Worm (Caenorhabditis elegans) whole organism, young adult: ENCODE results near the gene T15B7.15.
A peak's percentile ranks its signal among the peaks of the same experiment; 100 is the strongest.

Experiments
- B0019.2 ChIP-seq: fragments of 200-800 bp; sonication (Bioruptor generic); conservative IDR thresholded peaks from 2 replicates; pipeline ENCODE4 v1.3.6; 2022; ENCODE audit warnings: missing genetic modification reagents, missing genetic modification characterization, missing compliant biosample characterization
- C17E4.6 ChIP-seq: fragments of 200-800 bp; sonication (Bioruptor generic); IDR thresholded peaks from 2 replicates; pipeline ENCODE4 v1.3.6; 2022; ENCODE audit warnings: missing genetic modification reagents, missing genetic modification characterization, missing compliant biosample characterization
- F39B2.1 ChIP-seq: fragments of 200-800 bp; sonication (Bioruptor generic); IDR thresholded peaks from 2 replicates; pipeline ENCODE4 v1.3.6; 2022; ENCODE audit warnings: missing genetic modification reagents, missing genetic modification characterization, missing compliant biosample characterization
- F49E8.2 ChIP-seq: sonication (generic microtip); optimal IDR thresholded peaks from 3 replicates; lab custom pipeline; 2017; ENCODE audit warnings: missing genetic modification characterization, mild to moderate bottlenecking, missing compliant biosample characterization, antibody characterized with exemption, moderate library complexity; ENCODE audit not compliant: insufficient read depth
- F52B5.7 ChIP-seq: sonication (generic microtip); optimal IDR thresholded peaks from 2 replicates; lab custom pipeline; 2016; ENCODE audit warnings: mild to moderate bottlenecking, missing genetic modification characterization, missing compliant biosample characterization
- T07F8.4 ChIP-seq: sonication (generic microtip); optimal IDR thresholded peaks from 2 replicates; lab custom pipeline; 2016; ENCODE audit warnings: mild to moderate bottlenecking, missing genetic modification characterization, moderate library complexity, missing compliant biosample characterization
- Y53F4B.3 ChIP-seq: fragments of 200-800 bp; sonication (Bioruptor generic); IDR thresholded peaks from 2 replicates; pipeline ENCODE4 v1.3.6; 2022; ENCODE audit warnings: missing genetic modification reagents, missing genetic modification characterization, missing compliant biosample characterization
- Y56A3A.18 ChIP-seq: fragments of 200-800 bp; sonication (Bioruptor generic); IDR thresholded peaks from 2 replicates; pipeline ENCODE4 v1.3.6; 2022; ENCODE audit warnings: missing genetic modification reagents, missing genetic modification characterization, missing compliant biosample characterization
- attf-3 ChIP-seq: fragments of 200-800 bp; sonication (Bioruptor generic); conservative IDR thresholded peaks from 2 replicates; pipeline ENCODE4 v1.3.6; 2022; ENCODE audit warnings: missing genetic modification reagents, missing genetic modification characterization, missing compliant biosample characterization
- attf-5 ChIP-seq: fragments of 200-800 bp; sonication (Bioruptor generic); optimal IDR thresholded peaks from 2 replicates; lab custom pipeline; 2018; ENCODE audit warnings: mild to moderate bottlenecking, missing genetic modification characterization, missing compliant biosample characterization
- bed-1 ChIP-seq: fragments of 200-800 bp; sonication (Bioruptor generic); IDR thresholded peaks from 2 replicates; pipeline ENCODE4 v1.3.6; 2022; ENCODE audit warnings: missing genetic modification reagents, missing genetic modification characterization, missing compliant biosample characterization
- cebp-2 ChIP-seq: fragments of 200-800 bp; sonication (Bioruptor generic); IDR thresholded peaks from 2 replicates; pipeline ENCODE4 v1.3.6; 2022; ENCODE audit warnings: missing genetic modification characterization, missing compliant biosample characterization
- ceh-100 ChIP-seq: fragments of 200-800 bp; sonication (Bioruptor generic); IDR thresholded peaks from 2 replicates; pipeline ENCODE4 v1.3.6; 2022; ENCODE audit warnings: missing genetic modification reagents, missing genetic modification characterization, missing compliant biosample characterization
- die-1 ChIP-seq: sonication (generic microtip); optimal IDR thresholded peaks from 2 replicates; lab custom pipeline; 2016; ENCODE audit warnings: missing genotype, mild to moderate bottlenecking, missing genetic modification characterization, missing compliant biosample characterization
- dox-1 ChIP-seq: fragments of 200-800 bp; sonication (Bioruptor generic); IDR thresholded peaks from 2 replicates; pipeline ENCODE4 v1.3.6; 2022; ENCODE audit warnings: missing genetic modification reagents, missing genetic modification characterization, missing compliant biosample characterization
- dpl-1 ChIP-seq: fragments of 150-350 bp; optimal IDR thresholded peaks from 2 replicates; lab custom pipeline; 2014; ENCODE audit warnings: missing biosample characterization, missing genetic modification reagents, missing genetic modification characterization
- ekl-4 ChIP-seq: fragments of 200-800 bp; sonication (Bioruptor generic); IDR thresholded peaks from 2 replicates; pipeline ENCODE4 v1.3.6; 2022; ENCODE audit warnings: missing genetic modification reagents, missing genetic modification characterization, missing compliant biosample characterization
- hlh-12 ChIP-seq: sonication (generic microtip); optimal IDR thresholded peaks from 2 replicates; lab custom pipeline; 2016; ENCODE audit warnings: missing genetic modification characterization, missing compliant biosample characterization
- hlh-26 ChIP-seq: fragments of 200-800 bp; sonication (Bioruptor generic); conservative IDR thresholded peaks from 2 replicates; pipeline ENCODE4 v1.3.6; 2022; ENCODE audit warnings: missing genetic modification reagents, missing genetic modification characterization, missing compliant biosample characterization
- hmg-1.2 ChIP-seq: fragments of 200-800 bp; sonication (Bioruptor generic); IDR thresholded peaks from 2 replicates; pipeline ENCODE4 v1.3.6; 2022; ENCODE audit warnings: missing genetic modification reagents, missing genetic modification characterization, missing compliant biosample characterization
- hrde-1 ChIP-seq: sonication (generic microtip); optimal IDR thresholded peaks from 2 replicates; lab custom pipeline; 2016; ENCODE audit warnings: missing genetic modification characterization, mild to moderate bottlenecking, missing compliant biosample characterization, moderate library complexity, missing genotype, missing genetic modification reagents, borderline replicate concordance
- hsf-1 ChIP-seq: fragments of 200-800 bp; sonication (Bioruptor generic); IDR thresholded peaks from 2 replicates; pipeline ENCODE4 v1.3.6; 2022; ENCODE audit warnings: missing genetic modification reagents, missing genetic modification characterization, missing compliant biosample characterization
- let-526 ChIP-seq: fragments of 200-800 bp; sonication (Bioruptor generic); IDR thresholded peaks from 2 replicates; pipeline ENCODE4 v1.3.6; 2022; ENCODE audit warnings: missing genetic modification reagents, missing genetic modification characterization, missing compliant biosample characterization
- let-607 ChIP-seq, 2 experiments: fragments of 200-800 bp in 1 of 2; sonication (Bioruptor generic) in 1 of 2; sonication (generic microtip) in 1 of 2; optimal IDR thresholded peaks; 2 replicates each; lab custom pipeline; 2016 to 2018; ENCODE audit warnings: mild to moderate bottlenecking in 2 of 2, missing compliant biosample characterization in 2 of 2, missing genetic modification characterization in 2 of 2, moderate library complexity in 2 of 2, missing genotype in 1 of 2
- lin-26 ChIP-seq: fragments of 200-800 bp; sonication (Bioruptor generic); IDR thresholded peaks from 2 replicates; pipeline ENCODE4 v1.3.6; 2022; ENCODE audit warnings: missing genetic modification reagents, missing genetic modification characterization, missing compliant biosample characterization
- lir-1 ChIP-seq: fragments of 200-800 bp; sonication (Bioruptor generic); conservative IDR thresholded peaks from 2 replicates; pipeline ENCODE4 v1.3.6; 2022; ENCODE audit warnings: missing genetic modification reagents, missing genetic modification characterization, missing compliant biosample characterization
- madf-3 ChIP-seq: fragments of 200-800 bp; sonication (Bioruptor generic); IDR thresholded peaks from 2 replicates; pipeline ENCODE4 v1.3.6; 2022; ENCODE audit warnings: missing genetic modification reagents, missing genetic modification characterization, missing compliant biosample characterization
- madf-8 ChIP-seq: fragments of 200-800 bp; sonication (Bioruptor generic); conservative IDR thresholded peaks from 2 replicates; pipeline ENCODE4 v1.3.6; 2022; ENCODE audit warnings: missing genetic modification reagents, missing genetic modification characterization, missing compliant biosample characterization
- mes-4 ChIP-seq: sonication (generic microtip); optimal IDR thresholded peaks from 2 replicates; lab custom pipeline; 2016; ENCODE audit warnings: missing genotype, missing genetic modification characterization, missing compliant biosample characterization
- nfya-2 ChIP-seq: fragments of 200-800 bp; sonication (Bioruptor generic); IDR thresholded peaks from 2 replicates; pipeline ENCODE4 v1.3.6; 2022; ENCODE audit warnings: missing genetic modification reagents, missing genetic modification characterization, missing compliant biosample characterization
- nhr-120 ChIP-seq: fragments of 200-800 bp; sonication (Bioruptor generic); IDR thresholded peaks from 2 replicates; pipeline ENCODE4 v1.3.6; 2022; ENCODE audit warnings: missing genetic modification characterization, missing compliant biosample characterization
- nhr-80 ChIP-seq: sonication (generic microtip); optimal IDR thresholded peaks from 2 replicates; lab custom pipeline; 2016; ENCODE audit warnings: missing genetic modification characterization, missing compliant biosample characterization
- pha-4 ChIP-seq: fragments of 150-350 bp; sonication (generic microtip); optimal IDR thresholded peaks from 2 replicates; lab custom pipeline; 2014; ENCODE audit warnings: missing biosample characterization, missing genetic modification reagents, missing genetic modification characterization
- sdz-38 ChIP-seq: sonication (generic microtip); optimal IDR thresholded peaks from 2 replicates; lab custom pipeline; 2016; ENCODE audit warnings: missing genotype, missing genetic modification characterization, missing compliant biosample characterization
- snpc-1.1 ChIP-seq: sonication (generic microtip); optimal IDR thresholded peaks from 2 replicates; lab custom pipeline; 2017; ENCODE audit warnings: missing genetic modification characterization, mild to moderate bottlenecking, missing compliant biosample characterization, antibody characterized with exemption, moderate library complexity, missing genotype, missing genetic modification reagents; ENCODE audit not compliant: insufficient read depth
- sptf-2 ChIP-seq: fragments of 200-800 bp; sonication (Bioruptor generic); optimal IDR thresholded peaks from 2 replicates; lab custom pipeline; 2018; ENCODE audit warnings: mild to moderate bottlenecking, missing genetic modification characterization, missing compliant biosample characterization
- tbx-9 ChIP-seq: sonication (generic microtip); optimal IDR thresholded peaks from 2 replicates; lab custom pipeline; 2016; ENCODE audit warnings: borderline replicate concordance, missing genetic modification characterization, inconsistent platforms, missing compliant biosample characterization
- ztf-22 ChIP-seq: fragments of 200-800 bp; sonication (Bioruptor generic); optimal IDR thresholded peaks from 2 replicates; lab custom pipeline; 2018; ENCODE audit warnings: mild to moderate bottlenecking, missing genetic modification characterization, moderate library complexity, missing compliant biosample characterization
- ztf-28 ChIP-seq: fragments of 200-800 bp; sonication (Bioruptor generic); IDR thresholded peaks from 2 replicates; pipeline ENCODE4 v1.3.6; 2022; ENCODE audit warnings: missing genetic modification reagents, missing genetic modification characterization, missing compliant biosample characterization
- ztf-3 ChIP-seq: fragments of 200-800 bp; sonication (Bioruptor generic); optimal IDR thresholded peaks from 2 replicates; lab custom pipeline; 2018; ENCODE audit warnings: mild to moderate bottlenecking, missing genetic modification characterization, missing compliant biosample characterization

T15B7.15 gene

ce11 chrV:6801850-6802249, 36.6 kb downstream of the T15B7.15 start, which contains the start of gene dmsr-10:
dmsr-10 (minus strand) TSS chrV:6801950.
- TF ChIP-seq dox-1 (no peak), attf-3 (GFP tag; lab: Robert Waterston, UW) (no peak), snpc-1.1 (tag; lab: Kevin White, UChicago) (no peak), ekl-4 (GFP tag; lab: Robert Waterston, UW) (no peak)

ce11 chrV:6799564-6799963, 38.9 kb downstream of the T15B7.15 start, which contains the start of gene dmsr-9:
dmsr-9 (minus strand) TSS chrV:6799664.
- TF ChIP-seq nhr-120 (GFP tag; lab: Robert Waterston, UW): no peak
- no peak for TF ChIP-seq ztf-28 (GFP tag; lab: Robert Waterston, UW)
- no peak for TF ChIP-seq tbx-9 (tag; lab: Kevin White, UChicago)
- TF ChIP-seq hrde-1 (tag; lab: Kevin White, UChicago): no peak
- no peak for TF ChIP-seq Y53F4B.3 (GFP tag; lab: Robert Waterston, UW)
- no peak for TF ChIP-seq ztf-3 (GFP tag; lab: Kevin White, UChicago)
- no peak for TF ChIP-seq ztf-22 (GFP tag; lab: Kevin White, UChicago)
- no peak for TF ChIP-seq T07F8.4 (tag; lab: Kevin White, UChicago)
- no peak for TF ChIP-seq madf-3 (GFP tag; lab: Robert Waterston, UW)
- TF ChIP-seq nfya-2 (GFP tag; lab: Robert Waterston, UW): no peak
- TF ChIP-seq hlh-26 (GFP tag; lab: Robert Waterston, UW): no peak
- no peak for TF ChIP-seq mes-4 (tag; lab: Kevin White, UChicago)
- TF ChIP-seq die-1: no peak
- no peak for TF ChIP-seq ceh-100 (GFP tag; lab: Robert Waterston, UW)
- no peak for TF ChIP-seq cebp-2
- no peak for TF ChIP-seq let-607 (tag; optimal IDR thresholded peaks at IDR 0.05; lab: Kevin White, UChicago)
- TF ChIP-seq sptf-2: no peak

- peak; percentile 91; the same call in 1 of the 2 replicates for TF ChIP-seq hmg-1.2 (GFP tag; lab: Robert Waterston, UW)
- no peak for TF ChIP-seq C17E4.6 (GFP tag; lab: Robert Waterston, UW)
- no peak for TF ChIP-seq nhr-80
Measured at ce11 chrV:6796894-6797293, 41.6 kb downstream of the T15B7.15 start.

DNA sequence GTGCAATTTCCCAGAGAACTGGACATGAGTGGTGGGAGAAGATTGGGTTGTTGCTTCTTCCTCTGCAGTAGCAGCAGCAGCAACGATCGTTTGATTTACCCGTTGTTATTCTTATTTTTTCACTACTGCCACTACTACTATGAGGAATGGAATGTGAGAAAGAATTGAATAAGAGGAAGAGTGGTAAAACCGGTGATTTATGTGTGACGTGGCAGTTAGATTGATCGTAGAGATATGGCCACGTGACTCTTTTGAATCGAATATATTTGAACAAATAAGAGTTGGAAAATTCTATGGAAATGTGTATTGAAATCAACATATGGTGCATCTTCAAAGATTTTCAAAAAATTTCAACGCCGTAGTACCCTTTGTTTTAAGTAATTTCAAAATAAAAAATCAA, 42.2 kb downstream of the T15B7.15 start:
- TF ChIP-seq dpl-1 (GFP tag; lab: Kevin White, UChicago): no peak
- TF ChIP-seq pha-4 (tag; lab: Kevin White, UChicago): no peak
- TF ChIP-seq sdz-38: no peak
- no peak for TF ChIP-seq lir-1 (GFP tag; lab: Robert Waterston, UW)
- TF ChIP-seq lin-26: no peak
- TF ChIP-seq F49E8.2 (tag; lab: Kevin White, UChicago): no peak
- no peak for TF ChIP-seq hsf-1 (GFP tag; lab: Robert Waterston, UW)
- no peak for TF ChIP-seq let-526 (GFP tag; lab: Robert Waterston, UW)
- TF ChIP-seq F52B5.7 (tag; lab: Kevin White, UChicago): no peak
- TF ChIP-seq hmg-1.2 (GFP tag; lab: Robert Waterston, UW): no peak
- TF ChIP-seq B0019.2: no peak
- no peak for TF ChIP-seq hlh-12 (tag; lab: Kevin White, UChicago)
- TF ChIP-seq bed-1 (GFP tag; lab: Robert Waterston, UW): no peak
- no peak for TF ChIP-seq attf-5 (GFP tag; lab: Kevin White, UChicago)
- no peak for TF ChIP-seq nfya-2 (GFP tag; lab: Robert Waterston, UW)
- no peak for TF ChIP-seq F39B2.1
- TF ChIP-seq Y56A3A.18 (GFP tag; lab: Robert Waterston, UW): no peak
- no peak for TF ChIP-seq madf-8 (GFP tag; lab: Robert Waterston, UW)
